Fruit fly (Drosophila melanogaster) whole organism: ENCODE results near the gene Spps.

Experiments used
- CG8478 ChIP-seq: fragments of >200 bp; optimal IDR thresholded peaks from 2 replicates; lab custom pipeline; 2018; ENCODE audit warnings: inconsistent platforms
- Dll ChIP-seq: fragments of >200 bp; optimal IDR thresholded peaks from 2 replicates; lab custom pipeline; 2017
- EcR ChIP-seq, 2 experiments: fragments of >200 bp; optimal IDR thresholded peaks; 2 replicates each; lab custom pipeline; 2017; ENCODE audit warnings: missing biosample characterization in 2 of 2, missing genetic modification characterization in 2 of 2, missing genetic modification reagents in 2 of 2
- pan ChIP-seq: fragments of >200 bp; optimal IDR thresholded peaks from 2 replicates; lab custom pipeline; 2017
- psq ChIP-seq: fragments of >200 bp; optimal IDR thresholded peaks from 2 replicates; lab custom pipeline; 2017
- usp ChIP-seq: fragments of >200 bp; optimal IDR thresholded peaks from 2 replicates; lab custom pipeline; 2017; ENCODE audit warnings: missing biosample characterization, missing genetic modification characterization, mixed read lengths

dm6 chr3R:24202723-24203122, 24.0 kb downstream of the Spps start:
- TF ChIP-seq Dll (no peak), pan (no peak), CG8478 (lab: Kevin White, UChicago) (no peak), usp (GFP tag; lab: Kevin White, UChicago) (no peak), EcR (GFP tag; optimal IDR thresholded peaks at IDR 0.05; lab: Kevin White, UChicago) (no peak), psq (lab: Kevin White, UChicago) (no peak)
